Fruit fly (Drosophila melanogaster) whole organism: ENCODE data around the gene Herc4.

Source experiments
- CG8478 ChIP-seq: fragments of >200 bp; optimal IDR thresholded peaks from 2 replicates; lab custom pipeline; 2018; ENCODE audit warnings: inconsistent platforms
- Dll ChIP-seq: fragments of >200 bp; optimal IDR thresholded peaks from 2 replicates; lab custom pipeline; 2017
- EcR ChIP-seq, 2 experiments: fragments of >200 bp; optimal IDR thresholded peaks; 2 replicates each; lab custom pipeline; 2017; ENCODE audit warnings: missing biosample characterization in 2 of 2, missing genetic modification characterization in 2 of 2, missing genetic modification reagents in 2 of 2
- pan ChIP-seq: fragments of >200 bp; optimal IDR thresholded peaks from 2 replicates; lab custom pipeline; 2017
- psq ChIP-seq: fragments of >200 bp; optimal IDR thresholded peaks from 2 replicates; lab custom pipeline; 2017
- usp ChIP-seq: fragments of >200 bp; optimal IDR thresholded peaks from 2 replicates; lab custom pipeline; 2017; ENCODE audit warnings: missing biosample characterization, missing genetic modification characterization, mixed read lengths

dm6 chr3L:1335428-1335764 lies 21.9 kb downstream of the Herc4 start:
- TF ChIP-seq CG8478 (lab: Kevin White, UChicago) (no peak), usp (GFP tag; lab: Kevin White, UChicago) (no peak), Dll (lab: Kevin White, UChicago) (no peak), EcR (GFP tag; optimal IDR thresholded peaks at IDR 0.05; lab: Kevin White, UChicago) (no peak), pan (lab: Kevin White, UChicago) (no peak), psq (lab: Kevin White, UChicago) (no peak)
